Fruit fly (Drosophila melanogaster): ENCODE results near the gene Fum1.

DNA sequence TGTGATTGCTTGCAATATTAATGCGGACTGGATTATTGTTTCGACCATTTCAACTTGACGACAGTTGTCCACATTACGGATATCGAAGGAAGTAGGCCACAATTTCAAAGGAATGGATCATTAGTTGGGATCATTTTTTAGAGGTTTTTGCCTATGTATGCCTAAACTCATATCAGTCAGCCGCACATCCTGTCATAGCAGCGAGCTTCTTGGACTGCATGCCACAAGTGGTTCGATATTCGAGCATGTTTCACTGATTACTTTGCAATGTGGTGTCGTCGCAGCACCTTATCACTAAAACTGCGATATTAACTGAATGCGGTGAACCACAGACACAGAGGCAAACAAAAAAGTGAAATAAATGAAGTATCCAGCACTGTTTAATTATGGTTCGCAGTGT, 14.2 kb upstream of the Fum1 start:
- TF ChIP-seq Hr39 (GFP tag; optimal IDR thresholded peaks at IDR 0.05) = no peak
- TF ChIP-seq esn (GFP tag; optimal IDR thresholded peaks at IDR 0.05) = no peak
- no peak for TF ChIP-seq OdsH (GFP tag; optimal IDR thresholded peaks at IDR 0.05)
- no peak for TF ChIP-seq CG8632 (GFP tag; optimal IDR thresholded peaks at IDR 0.05)
- TF ChIP-seq CG6854 (GFP tag; optimal IDR thresholded peaks at IDR 0.05) = no peak
- no peak for TF ChIP-seq lz (GFP tag; optimal IDR thresholded peaks at IDR 0.05)
- no peak for TF ChIP-seq pdm3 (GFP tag; optimal IDR thresholded peaks at IDR 0.05)
